Worm (Caenorhabditis elegans) whole organism, L1 larva: ENCODE data around the gene glo-4.

Experiments
- F16B12.6 ChIP-seq: fragments of 150-350 bp; optimal IDR thresholded peaks from 2 replicates; lab custom pipeline; 2014; ENCODE audit warnings: missing biosample characterization, missing genetic modification characterization
- aha-1 ChIP-seq: fragments of 150-350 bp; optimal IDR thresholded peaks from 2 replicates; lab custom pipeline; 2014; ENCODE audit warnings: missing biosample characterization, missing genetic modification characterization
- alr-1 ChIP-seq: fragments of 200-800 bp; sonication (Bioruptor generic); optimal IDR thresholded peaks from 2 replicates; lab custom pipeline; 2018; ENCODE audit warnings: borderline replicate concordance, mild to moderate bottlenecking, missing genetic modification characterization, missing compliant biosample characterization
- ama-1 ChIP-seq: fragments of 150-350 bp; optimal IDR thresholded peaks from 2 replicates; lab custom pipeline; 2014
- ceh-88 ChIP-seq: fragments of 200-800 bp; sonication (Bioruptor generic); IDR thresholded peaks from 2 replicates; pipeline ENCODE4 v1.3.6; 2022; ENCODE audit warnings: missing genetic modification characterization, missing compliant biosample characterization
- ces-1 ChIP-seq: fragments of 150-350 bp; optimal IDR thresholded peaks from 2 replicates; lab custom pipeline; 2014; ENCODE audit warnings: missing biosample characterization, missing genetic modification reagents, missing genetic modification characterization
- dpl-1 ChIP-seq, 3 experiments: fragments of 150-350 bp in 2 of 3; sonication (generic microtip) in 1 of 3; optimal IDR thresholded peaks; 2 replicates each; lab custom pipeline; 2014 to 2017; ENCODE audit warnings: missing biosample characterization in 3 of 3, missing genetic modification characterization in 3 of 3, missing genetic modification reagents in 3 of 3
- efl-3 ChIP-seq: fragments of 200-800 bp; sonication (Bioruptor generic); optimal IDR thresholded peaks from 2 replicates; lab custom pipeline; 2018; ENCODE audit warnings: mild to moderate bottlenecking, missing genetic modification characterization, missing compliant biosample characterization
- elt-3 ChIP-seq, 6 experiments: fragments of 150-350 bp in 1 of 6; sonication (generic microtip); optimal IDR thresholded peaks; 2 replicates each; lab custom pipeline; 2017 to 2018; ENCODE audit warnings: missing biosample characterization in 6 of 6, missing genetic modification characterization in 6 of 6, inconsistent platforms in 1 of 6
- ets-5 ChIP-seq: fragments of 200-800 bp; sonication (Bioruptor generic); IDR thresholded peaks from 2 replicates; pipeline ENCODE4 v1.3.6; 2022; ENCODE audit warnings: missing genetic modification characterization, missing compliant biosample characterization
- fkh-4 ChIP-seq: sonication (generic microtip); optimal IDR thresholded peaks from 2 replicates; lab custom pipeline; 2016; ENCODE audit warnings: missing compliant biosample characterization, missing genetic modification characterization, borderline replicate concordance
- fkh-8 ChIP-seq: sonication (generic microtip); optimal IDR thresholded peaks from 2 replicates; lab custom pipeline; 2016; ENCODE audit warnings: mild to moderate bottlenecking, missing genetic modification characterization, missing compliant biosample characterization
- fos-1 ChIP-seq: fragments of 150-350 bp; optimal IDR thresholded peaks from 2 replicates; lab custom pipeline; 2014; ENCODE audit warnings: missing biosample characterization, missing genetic modification characterization
- hlh-17 ChIP-seq: fragments of 200-800 bp; sonication (Bioruptor generic); optimal IDR thresholded peaks from 2 replicates; lab custom pipeline; 2018; ENCODE audit warnings: missing genetic modification characterization, mild to moderate bottlenecking, missing compliant biosample characterization, moderate library complexity, borderline replicate concordance
- hpl-2 ChIP-seq: fragments of 150-350 bp; optimal IDR thresholded peaks from 2 replicates; lab custom pipeline; 2014; ENCODE audit warnings: missing biosample characterization, missing genetic modification reagents, missing genetic modification characterization
- isw-1 ChIP-seq: fragments of 200-800 bp; sonication (Bioruptor generic); IDR thresholded peaks from 2 replicates; pipeline ENCODE4 v1.3.6; 2022; ENCODE audit warnings: missing genetic modification characterization, missing compliant biosample characterization
- lin-13 ChIP-seq: fragments of 150-350 bp; optimal IDR thresholded peaks from 2 replicates; lab custom pipeline; 2014; ENCODE audit warnings: missing biosample characterization, missing genetic modification reagents, missing genetic modification characterization
- lin-14 ChIP-seq: fragments of 200-800 bp; sonication (Bioruptor generic); optimal IDR thresholded peaks from 2 replicates; lab custom pipeline; 2018; ENCODE audit warnings: mild to moderate bottlenecking, missing genetic modification characterization, moderate library complexity, missing compliant biosample characterization
- lin-15B ChIP-seq: fragments of 150-350 bp; sonication (generic microtip); optimal IDR thresholded peaks from 3 replicates; lab custom pipeline; 2014; ENCODE audit warnings: missing biosample characterization, missing genetic modification characterization
- lin-35 ChIP-seq, 2 experiments: fragments of 150-350 bp; optimal IDR thresholded peaks; 2 replicates each; lab custom pipeline; 2014; ENCODE audit warnings: missing biosample characterization in 2 of 2, missing genetic modification characterization in 2 of 2, missing genetic modification reagents in 2 of 2
- lin-39 ChIP-seq: fragments of 150-350 bp; optimal IDR thresholded peaks from 2 replicates; lab custom pipeline; 2014; ENCODE audit warnings: missing biosample characterization, missing genetic modification reagents, missing genetic modification characterization
- lir-3 ChIP-seq: sonication (generic microtip); optimal IDR thresholded peaks from 2 replicates; lab custom pipeline; 2016; ENCODE audit warnings: mild to moderate bottlenecking, missing genetic modification characterization, moderate library complexity, missing compliant biosample characterization; ENCODE audit not compliant: poor library complexity
- lsy-2 ChIP-seq, 2 experiments: fragments of 150-350 bp; optimal IDR thresholded peaks; 2 replicates each; lab custom pipeline; 2014; ENCODE audit warnings: missing biosample characterization in 2 of 2, missing genetic modification characterization in 2 of 2
- mab-9 ChIP-seq: fragments of 200-800 bp; sonication (Bioruptor generic); IDR thresholded peaks from 2 replicates; pipeline ENCODE4 v1.3.6; 2022; ENCODE audit warnings: missing genetic modification reagents, missing genetic modification characterization, missing compliant biosample characterization
- mep-1 ChIP-seq: fragments of 150-350 bp; optimal IDR thresholded peaks from 2 replicates; lab custom pipeline; 2014; ENCODE audit warnings: missing biosample characterization, missing genetic modification characterization
- nhr-11 ChIP-seq: fragments of 150-350 bp; optimal IDR thresholded peaks from 2 replicates; lab custom pipeline; 2014; ENCODE audit warnings: missing biosample characterization, missing genetic modification characterization
- nhr-19 ChIP-seq: fragments of 200-800 bp; sonication (Bioruptor generic); conservative IDR thresholded peaks from 2 replicates; pipeline ENCODE4 v1.3.6; 2022; ENCODE audit warnings: missing genetic modification characterization, missing compliant biosample characterization
- nhr-237 ChIP-seq: fragments of 150-350 bp; optimal IDR thresholded peaks from 2 replicates; lab custom pipeline; 2014; ENCODE audit warnings: missing biosample characterization, missing genetic modification characterization
- nhr-28 ChIP-seq: fragments of 150-350 bp; optimal IDR thresholded peaks from 2 replicates; lab custom pipeline; 2014; ENCODE audit warnings: missing biosample characterization, missing genetic modification characterization
- nhr-47 ChIP-seq: sonication (generic microtip); optimal IDR thresholded peaks from 2 replicates; lab custom pipeline; 2016; ENCODE audit warnings: mild to moderate bottlenecking, missing genetic modification characterization, moderate library complexity, missing compliant biosample characterization
- nhr-71 ChIP-seq: sonication (generic microtip); optimal IDR thresholded peaks from 2 replicates; lab custom pipeline; 2016; ENCODE audit warnings: mild to moderate bottlenecking, missing genetic modification characterization, moderate library complexity, missing compliant biosample characterization
- nhr-76 ChIP-seq: sonication (generic microtip); optimal IDR thresholded peaks from 2 replicates; lab custom pipeline; 2017; ENCODE audit warnings: missing biosample characterization, missing genetic modification characterization
- nhr-77 ChIP-seq: fragments of 150-350 bp; optimal IDR thresholded peaks from 2 replicates; lab custom pipeline; 2014; ENCODE audit warnings: missing biosample characterization, missing genetic modification characterization
- nhr-84 ChIP-seq: sonication (generic microtip); optimal IDR thresholded peaks from 2 replicates; lab custom pipeline; 2017; ENCODE audit warnings: missing biosample characterization, missing genetic modification characterization
- nhr-90 ChIP-seq: sonication (generic microtip); optimal IDR thresholded peaks from 2 replicates; lab custom pipeline; 2016; ENCODE audit warnings: mild to moderate bottlenecking, missing genetic modification characterization, missing compliant biosample characterization; ENCODE audit not compliant: poor library complexity
- pqm-1 ChIP-seq: sonication (generic microtip); optimal IDR thresholded peaks from 3 replicates; lab custom pipeline; 2017; ENCODE audit warnings: missing biosample characterization, missing genetic modification characterization
- rnt-1 ChIP-seq: sonication (generic microtip); optimal IDR thresholded peaks from 2 replicates; lab custom pipeline; 2016; ENCODE audit warnings: mild to moderate bottlenecking, missing genetic modification characterization, moderate library complexity, missing compliant biosample characterization
- swsn-7 ChIP-seq: sonication (generic microtip); optimal IDR thresholded peaks from 2 replicates; lab custom pipeline; 2016; ENCODE audit warnings: missing genetic modification characterization, missing compliant biosample characterization
- unc-130 ChIP-seq: fragments of 150-350 bp; optimal IDR thresholded peaks from 2 replicates; lab custom pipeline; 2017; ENCODE audit warnings: missing biosample characterization, missing genetic modification characterization, inconsistent platforms
- unc-86 ChIP-seq: sonication (generic microtip); optimal IDR thresholded peaks from 2 replicates; lab custom pipeline; 2016; ENCODE audit warnings: missing genetic modification characterization, missing compliant biosample characterization
- vab-15 ChIP-seq: sonication (generic microtip); optimal IDR thresholded peaks from 2 replicates; lab custom pipeline; 2017; ENCODE audit warnings: missing genotype, mild to moderate bottlenecking, missing genetic modification characterization, missing compliant biosample characterization
- xbp-1 ChIP-seq: sonication (generic microtip); optimal IDR thresholded peaks from 2 replicates; lab custom pipeline; 2016; ENCODE audit warnings: missing genetic modification characterization, missing compliant biosample characterization
- zag-1 ChIP-seq: fragments of 150-350 bp; optimal IDR thresholded peaks from 2 replicates; lab custom pipeline; 2014; ENCODE audit warnings: missing biosample characterization, missing genetic modification characterization
- zip-4 ChIP-seq: fragments of 200-800 bp; sonication (Bioruptor generic); optimal IDR thresholded peaks from 2 replicates; lab custom pipeline; 2018; ENCODE audit warnings: mild to moderate bottlenecking, missing genetic modification characterization, moderate library complexity, missing compliant biosample characterization
- ztf-4 ChIP-seq: fragments of 150-350 bp; optimal IDR thresholded peaks from 2 replicates; lab custom pipeline; 2014; ENCODE audit warnings: missing biosample characterization, missing genetic modification characterization

Gene glo-4

DNA sequence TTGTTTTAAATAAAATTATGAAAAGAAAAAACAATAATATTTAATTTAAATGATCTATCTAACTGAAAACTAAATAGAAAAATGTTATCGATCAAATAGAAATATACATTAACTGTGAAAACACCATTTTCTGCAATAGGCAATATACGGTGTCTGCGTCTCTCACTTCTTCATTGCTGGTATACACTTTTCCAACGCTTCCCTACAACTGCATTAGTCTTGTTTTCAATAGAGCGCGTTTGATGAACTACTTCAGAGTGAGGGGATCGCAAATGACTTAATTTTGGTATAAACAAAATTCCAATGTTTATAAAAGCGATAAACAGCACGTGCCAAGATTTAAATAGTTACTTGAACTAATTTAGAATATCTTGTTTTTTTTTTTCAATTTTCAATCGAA lies 30.5 kb downstream of the glo-4 start (continued):
- TF ChIP-seq nhr-90 (tag; lab: Kevin White, UChicago) (no peak), xbp-1 (tag; lab: Kevin White, UChicago) (peak; percentile 23), F16B12.6 (tag; lab: Kevin White, UChicago) (no peak), swsn-7 (tag; lab: Kevin White, UChicago) (peak; percentile 41), mep-1 (peak; percentile 91), elt-3 (tag; optimal IDR thresholded peaks at IDR 0.05; lab: Kevin White, UChicago) (peak in 1 of 6 experiments; percentile 48), nhr-19 (GFP tag; lab: Robert Waterston, UW) (no peak), ztf-4 (tag; lab: Kevin White, UChicago) (no peak), lin-39 (no peak), alr-1 (tag; lab: Kevin White, UChicago) (no peak), ces-1 (GFP tag; lab: Kevin White, UChicago) (no peak), mab-9 (GFP tag; lab: Robert Waterston, UW) (no peak), nhr-76 (tag; lab: Kevin White, UChicago) (no peak), nhr-237 (tag; lab: Kevin White, UChicago) (no peak), unc-130 (tag; lab: Kevin White, UChicago) (no peak), vab-15 (tag; lab: Kevin White, UChicago) (peak; percentile 9), efl-3 (GFP tag; lab: Kevin White, UChicago) (no peak), lin-13 (GFP tag; lab: Kevin White, UChicago) (peak; percentile 44), ets-5 (GFP tag; lab: Robert Waterston, UW) (no peak), rnt-1 (tag; lab: Kevin White, UChicago) (peak; percentile 36), nhr-77 (no peak), nhr-47 (peak; percentile 38), nhr-11 (no peak), nhr-71 (peak; percentile 59), fkh-4 (tag; lab: Kevin White, UChicago) (no peak), dpl-1 (GFP tag; optimal IDR thresholded peaks at IDR 0.05; lab: Kevin White, UChicago) (peak; percentile 36 to 75 (median 41)), isw-1 (GFP tag; lab: Robert Waterston, UW) (no peak), hlh-17 (GFP tag; lab: Kevin White, UChicago) (no peak), lin-15B (tag; lab: Kevin White, UChicago) (peak; percentile 68), unc-86 (tag; lab: Kevin White, UChicago) (no peak), lsy-2 (tag; optimal IDR thresholded peaks at IDR 0.05; lab: Kevin White, UChicago) (peak; percentile 48 to 84), zag-1 (tag; lab: Kevin White, UChicago) (no peak), ceh-88 (no peak), fkh-8 (tag; lab: Kevin White, UChicago) (no peak), nhr-28 (tag; lab: Kevin White, UChicago) (no peak), hpl-2 (GFP tag; lab: Kevin White, UChicago) (no peak), ama-1 (lab: Kevin White, UChicago) (no peak), fos-1 (tag; lab: Kevin White, UChicago) (peak; percentile 4), pqm-1 (tag; lab: Kevin White, UChicago) (no peak), lin-35 (GFP tag; optimal IDR thresholded peaks at IDR 0.05; lab: Kevin White, UChicago) (peak; percentile 66 to 84), lin-14 (GFP tag; lab: Kevin White, UChicago) (peak; percentile 90), aha-1 (tag; lab: Kevin White, UChicago) (no peak), zip-4 (no peak), lir-3 (tag; lab: Kevin White, UChicago) (peak; percentile 28), nhr-84 (tag; lab: Kevin White, UChicago) (no peak)
